Worm (Caenorhabditis elegans): ENCODE data around the gene C56G2.9.

C56G2.9 gene

DNA sequence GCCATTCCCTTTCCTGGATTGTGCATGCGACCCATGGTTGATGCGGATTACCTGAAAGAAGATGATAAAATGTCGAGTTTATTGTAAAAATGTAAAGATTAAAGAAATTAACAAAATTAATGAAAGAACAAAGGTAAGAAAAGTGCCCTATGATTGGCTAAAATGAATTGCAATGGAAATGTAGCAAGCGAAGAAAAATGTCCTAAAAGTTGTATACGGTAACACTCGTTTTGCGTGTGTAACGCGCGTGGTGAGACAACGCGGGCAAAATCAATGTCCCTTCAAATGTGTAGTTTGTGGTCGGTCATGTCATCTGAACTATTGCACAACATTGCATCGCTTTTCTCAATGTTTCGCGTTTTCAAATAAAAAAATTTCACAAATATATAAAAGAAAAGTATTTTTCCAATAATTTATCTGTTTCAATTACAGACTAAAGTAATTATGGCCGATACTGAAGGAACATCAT, 31.9 kb upstream of the C56G2.9 start, which contains the start of the genes rps-13 and nfx-1:
Gene rps-13, minus strand, starts transcription at position 51 of the 469 bp plus-strand sequence.
Gene nfx-1, plus strand, starts transcription at position 433 of the 469 bp plus-strand sequence.
- TF ChIP-seq lin-38 (GFP tag; IDR thresholded peaks at IDR 0.05) (peak; percentile 57), unc-130 (GFP tag; optimal IDR thresholded peaks at IDR 0.05) (peak; percentile 54), madf-9 (GFP tag; conservative IDR thresholded peaks at IDR 0.05) (no peak), nhr-48 (tag; optimal IDR thresholded peaks at IDR 0.05) (no peak), lin-13 (GFP tag; optimal IDR thresholded peaks at IDR 0.05) (peak; percentile 78), hlh-30 (tag; optimal IDR thresholded peaks at IDR 0.05; ENCODE audit: insufficient read depth) (peak; percentile 93), lin-1 (GFP tag; IDR thresholded peaks at IDR 0.05) (no peak), nhr-42 (GFP tag; IDR thresholded peaks at IDR 0.05) (no peak), skn-1 (tag; optimal IDR thresholded peaks at IDR 0.05) (no peak), mdl-1 (tag; optimal IDR thresholded peaks at IDR 0.05) (peak in 1 of 2 experiments; percentile 48), F49E8.2 (tag; optimal IDR thresholded peaks at IDR 0.05; ENCODE audit: borderline replicate concordance) (no peak), jun-1 (tag; optimal IDR thresholded peaks at IDR 0.05) (no peak), dmd-9 (GFP tag; IDR thresholded peaks at IDR 0.05) (no peak), tra-1 (GFP tag; IDR thresholded peaks at IDR 0.05) (no peak), nhr-25 (tag; optimal IDR thresholded peaks at IDR 0.05; ENCODE audit: borderline replicate concordance, insufficient read depth) (peak; percentile 68), ceh-82 (tag; optimal IDR thresholded peaks at IDR 0.05) (no peak), nhr-28 (tag; optimal IDR thresholded peaks at IDR 0.05) (peak; percentile 99), ceh-20 (GFP tag; IDR thresholded peaks at IDR 0.05) (no peak), duxl-1 (tag; optimal IDR thresholded peaks at IDR 0.05; ENCODE audit: poor library complexity) (no peak), ceh-62 (tag; optimal IDR thresholded peaks at IDR 0.05) (no peak), ZK546.5 (tag; optimal IDR thresholded peaks at IDR 0.05) (no peak), mes-2 (tag; optimal IDR thresholded peaks at IDR 0.05; ENCODE audit: poor library complexity, severe bottlenecking) (peak; percentile 82), zfp-3 (GFP tag; conservative IDR thresholded peaks at IDR 0.05) (no peak), arid-1 (GFP tag; conservative IDR thresholded peaks at IDR 0.05) (peak; percentile 65; the same call in 1 of the 2 replicates), D1046.2 (GFP tag; IDR thresholded peaks at IDR 0.05) (peak; percentile 98), daf-16 (GFP tag; optimal IDR thresholded peaks at IDR 0.05) (no peak), daf-16 (tag; optimal IDR thresholded peaks at IDR 0.05) (peak; percentile 85), hmg-1.1 (GFP tag; IDR thresholded peaks at IDR 0.05) (peak; percentile 68), snpc-1.2 (GFP tag; IDR thresholded peaks at IDR 0.05) (no peak), R02D3.7 (tag; optimal IDR thresholded peaks at IDR 0.05) (no peak), spr-1 (tag; optimal IDR thresholded peaks at IDR 0.05) (no peak), T26A8.4 (GFP tag; IDR thresholded peaks at IDR 0.05) (no peak), snpc-4 (tag; optimal IDR thresholded peaks at IDR 0.05) (no peak), nhr-77 (tag; optimal IDR thresholded peaks at IDR 0.05) (peak; percentile 91), madf-5 (GFP tag; IDR thresholded peaks at IDR 0.05) (no peak), Y5F2A.4 (GFP tag; optimal IDR thresholded peaks at IDR 0.05) (no peak), F10B5.3 (tag; optimal IDR thresholded peaks at IDR 0.05) (no peak), fos-1 (tag; optimal IDR thresholded peaks at IDR 0.05) (no peak), nhr-11 (tag; optimal IDR thresholded peaks at IDR 0.05) (peak; percentile 80), vab-7 (GFP tag; IDR thresholded peaks at IDR 0.05) (no peak), php-3 (GFP tag; IDR thresholded peaks at IDR 0.05) (no peak), F37D6.2 (tag; optimal IDR thresholded peaks at IDR 0.05) (peak; percentile 10), ctbp-1 (GFP tag; IDR thresholded peaks at IDR 0.05) (no peak), daf-19 (GFP tag; conservative IDR thresholded peaks at IDR 0.05) (no peak), lin-29 (GFP tag; IDR thresholded peaks at IDR 0.05) (no peak), nhr-6 (tag; optimal IDR thresholded peaks at IDR 0.05) (peak; percentile 69), rbr-2 (tag; optimal IDR thresholded peaks at IDR 0.05) (peak; percentile 61), aly-2 (tag; optimal IDR thresholded peaks at IDR 0.05) (no peak), zip-2 (tag; optimal IDR thresholded peaks at IDR 0.05) (peak; percentile 99), mxl-3 (GFP tag; optimal IDR thresholded peaks at IDR 0.05) (peak; percentile 43), dmd-6 (GFP tag; IDR thresholded peaks at IDR 0.05) (0 out of 2 replicates have a peak, but pooled peaks have one; percentile 16), nhr-76 (tag; optimal IDR thresholded peaks at IDR 0.05) (no peak)

All from whole organism, L4 larva.